Worm (Caenorhabditis elegans) whole organism, L2 larva: ENCODE measurements around the gene C01G5.3.

Experiments used
- C34F6.9 ChIP-seq: fragments of 150-350 bp; optimal IDR thresholded peaks from 2 replicates; lab custom pipeline; 2014; ENCODE audit warnings: missing biosample characterization, missing genetic modification characterization
- F13H6.1 ChIP-seq: sonication (generic microtip); optimal IDR thresholded peaks from 2 replicates; lab custom pipeline; 2016; ENCODE audit warnings: missing genetic modification characterization, missing compliant biosample characterization
- R02D3.7 ChIP-seq: fragments of 150-350 bp; optimal IDR thresholded peaks from 2 replicates; lab custom pipeline; 2014; ENCODE audit warnings: missing biosample characterization, missing genetic modification characterization
- Y55F3AM.14 ChIP-seq: fragments of 200-800 bp; sonication (Bioruptor generic); optimal IDR thresholded peaks from 2 replicates; lab custom pipeline; 2018; ENCODE audit warnings: mild to moderate bottlenecking, missing genetic modification characterization, missing compliant biosample characterization
- ZK546.5 ChIP-seq: sonication (generic microtip); optimal IDR thresholded peaks from 2 replicates; lab custom pipeline; 2017; ENCODE audit warnings: missing biosample characterization, missing genetic modification characterization
- alr-1 ChIP-seq: fragments of 150-350 bp; optimal IDR thresholded peaks from 2 replicates; lab custom pipeline; 2014; ENCODE audit warnings: missing biosample characterization, missing genetic modification characterization
- ama-1 ChIP-seq: fragments of 150-350 bp; optimal IDR thresholded peaks from 2 replicates; lab custom pipeline; 2018; ENCODE audit warnings: inconsistent platforms
- blmp-1 ChIP-seq: sonication (generic microtip); optimal IDR thresholded peaks from 2 replicates; lab custom pipeline; 2017; ENCODE audit warnings: missing genetic modification characterization, mild to moderate bottlenecking, missing compliant biosample characterization, antibody characterized with exemption, moderate library complexity; ENCODE audit not compliant: insufficient read depth
- ceh-16 ChIP-seq: fragments of 150-350 bp; optimal IDR thresholded peaks from 2 replicates; lab custom pipeline; 2014; ENCODE audit warnings: missing biosample characterization, missing genetic modification characterization
- ceh-82 ChIP-seq: fragments of 150-350 bp; optimal IDR thresholded peaks from 2 replicates; lab custom pipeline; 2014; ENCODE audit warnings: missing biosample characterization, missing genetic modification characterization
- crh-2 ChIP-seq: sonication (generic microtip); optimal IDR thresholded peaks from 2 replicates; lab custom pipeline; 2017; ENCODE audit warnings: missing biosample characterization, missing genetic modification characterization
- dmd-4 ChIP-seq: sonication (generic microtip); optimal IDR thresholded peaks from 2 replicates; lab custom pipeline; 2017; ENCODE audit warnings: missing biosample characterization, missing genetic modification characterization
- egl-27 ChIP-seq: sonication (generic microtip); optimal IDR thresholded peaks from 3 replicates; lab custom pipeline; 2017; ENCODE audit warnings: missing biosample characterization, missing genetic modification reagents, missing genetic modification characterization
- elt-1 ChIP-seq: fragments of 150-350 bp; optimal IDR thresholded peaks from 2 replicates; lab custom pipeline; 2014; ENCODE audit warnings: missing biosample characterization, missing genetic modification characterization
- elt-3 ChIP-seq: sonication (generic microtip); optimal IDR thresholded peaks from 2 replicates; lab custom pipeline; 2017; ENCODE audit warnings: missing biosample characterization, missing genetic modification characterization
- fos-1 ChIP-seq: fragments of 150-350 bp; optimal IDR thresholded peaks from 2 replicates; lab custom pipeline; 2014; ENCODE audit warnings: missing biosample characterization, missing genetic modification characterization
- gmeb-1 ChIP-seq: fragments of 150-350 bp; optimal IDR thresholded peaks from 2 replicates; lab custom pipeline; 2014; ENCODE audit warnings: missing biosample characterization, missing genetic modification characterization
- lin-13 ChIP-seq: fragments of 150-350 bp; optimal IDR thresholded peaks from 2 replicates; lab custom pipeline; 2014; ENCODE audit warnings: missing biosample characterization, missing genetic modification reagents, missing genetic modification characterization
- lin-39 ChIP-seq: fragments of 150-350 bp; optimal IDR thresholded peaks from 2 replicates; lab custom pipeline; 2014; ENCODE audit warnings: missing biosample characterization, missing genetic modification reagents, missing genetic modification characterization
- lsy-2 ChIP-seq, 2 experiments: fragments of 150-350 bp in 1 of 2; sonication (generic microtip) in 1 of 2; optimal IDR thresholded peaks; 2 replicates each; lab custom pipeline; 2014 to 2017; ENCODE audit warnings: missing biosample characterization in 2 of 2, missing genetic modification characterization in 2 of 2
- mab-5 ChIP-seq: fragments of 150-350 bp; optimal IDR thresholded peaks from 2 replicates; lab custom pipeline; 2014; ENCODE audit warnings: missing biosample characterization, missing genetic modification characterization
- mbf-1 ChIP-seq: sonication (generic microtip); optimal IDR thresholded peaks from 2 replicates; lab custom pipeline; 2017; ENCODE audit warnings: missing biosample characterization, missing genetic modification characterization
- mdl-1 ChIP-seq, 2 experiments: fragments of 150-350 bp in 1 of 2; sonication (generic microtip) in 1 of 2; optimal IDR thresholded peaks; 2 replicates each; lab custom pipeline; 2017; ENCODE audit warnings: missing biosample characterization in 2 of 2, missing genetic modification characterization in 2 of 2
- nhr-11 ChIP-seq: fragments of 150-350 bp; optimal IDR thresholded peaks from 2 replicates; lab custom pipeline; 2014; ENCODE audit warnings: missing biosample characterization, missing genetic modification characterization
- nhr-12 ChIP-seq: fragments of 150-350 bp; optimal IDR thresholded peaks from 2 replicates; lab custom pipeline; 2014; ENCODE audit warnings: missing biosample characterization, missing genetic modification characterization
- nhr-129 ChIP-seq: fragments of 150-350 bp; optimal IDR thresholded peaks from 2 replicates; lab custom pipeline; 2014; ENCODE audit warnings: missing biosample characterization, missing genetic modification characterization
- nhr-21 ChIP-seq: fragments of 150-350 bp; optimal IDR thresholded peaks from 2 replicates; lab custom pipeline; 2014; ENCODE audit warnings: missing biosample characterization, missing genetic modification characterization
- nhr-23 ChIP-seq: fragments of 150-350 bp; optimal IDR thresholded peaks from 2 replicates; lab custom pipeline; 2014; ENCODE audit warnings: missing biosample characterization, missing genetic modification reagents, missing genetic modification characterization
- nhr-237 ChIP-seq: fragments of 150-350 bp; optimal IDR thresholded peaks from 2 replicates; lab custom pipeline; 2014; ENCODE audit warnings: missing biosample characterization, missing genetic modification characterization
- nhr-25 ChIP-seq: fragments of 150-350 bp; sonication (generic microtip); optimal IDR thresholded peaks from 3 replicates; lab custom pipeline; 2014; ENCODE audit warnings: missing biosample characterization, missing genetic modification characterization
- nhr-6 ChIP-seq: fragments of 150-350 bp; optimal IDR thresholded peaks from 2 replicates; lab custom pipeline; 2014; ENCODE audit warnings: missing biosample characterization, missing genetic modification characterization
- nhr-77 ChIP-seq: fragments of 150-350 bp; optimal IDR thresholded peaks from 2 replicates; lab custom pipeline; 2014; ENCODE audit warnings: missing biosample characterization, missing genetic modification characterization
- skn-1 ChIP-seq: sonication (generic microtip); optimal IDR thresholded peaks from 2 replicates; lab custom pipeline; 2017; ENCODE audit warnings: missing biosample characterization, missing genetic modification characterization
- sma-3 ChIP-seq: sonication (generic microtip); optimal IDR thresholded peaks from 2 replicates; lab custom pipeline; 2016; ENCODE audit warnings: missing genetic modification reagents, missing genetic modification characterization, missing compliant biosample characterization
- sma-9 ChIP-seq, 2 experiments: fragments of 150-350 bp in 1 of 2; sonication (generic microtip) in 1 of 2; optimal IDR thresholded peaks; 2 replicates each; lab custom pipeline; 2014 to 2016; ENCODE audit warnings: missing genetic modification characterization in 2 of 2, mild to moderate bottlenecking in 1 of 2, missing biosample characterization in 1 of 2, missing compliant biosample characterization in 1 of 2, missing genetic modification reagents in 1 of 2, moderate library complexity in 1 of 2
- snpc-4 ChIP-seq: fragments of 150-350 bp; optimal IDR thresholded peaks from 2 replicates; lab custom pipeline; 2014; ENCODE audit warnings: missing biosample characterization, missing genetic modification characterization
- unc-55 ChIP-seq: fragments of 150-350 bp; sonication (generic microtip); optimal IDR thresholded peaks from 3 replicates; lab custom pipeline; 2014; ENCODE audit warnings: missing biosample characterization, missing genetic modification reagents, missing genetic modification characterization
- unc-62 ChIP-seq: fragments of 150-350 bp; optimal IDR thresholded peaks from 2 replicates; lab custom pipeline; 2014; ENCODE audit warnings: missing biosample characterization, missing genetic modification reagents, missing genetic modification characterization
- zag-1 ChIP-seq: fragments of 150-350 bp; optimal IDR thresholded peaks from 2 replicates; lab custom pipeline; 2014; ENCODE audit warnings: missing biosample characterization, missing genetic modification characterization
- ztf-11 ChIP-seq: sonication (generic microtip); optimal IDR thresholded peaks from 2 replicates; lab custom pipeline; 2017; ENCODE audit warnings: missing biosample characterization, missing genetic modification characterization
- ztf-4 ChIP-seq: fragments of 150-350 bp; optimal IDR thresholded peaks from 2 replicates; lab custom pipeline; 2014; ENCODE audit warnings: missing biosample characterization, missing genetic modification characterization

The C01G5.3 gene

DNA sequence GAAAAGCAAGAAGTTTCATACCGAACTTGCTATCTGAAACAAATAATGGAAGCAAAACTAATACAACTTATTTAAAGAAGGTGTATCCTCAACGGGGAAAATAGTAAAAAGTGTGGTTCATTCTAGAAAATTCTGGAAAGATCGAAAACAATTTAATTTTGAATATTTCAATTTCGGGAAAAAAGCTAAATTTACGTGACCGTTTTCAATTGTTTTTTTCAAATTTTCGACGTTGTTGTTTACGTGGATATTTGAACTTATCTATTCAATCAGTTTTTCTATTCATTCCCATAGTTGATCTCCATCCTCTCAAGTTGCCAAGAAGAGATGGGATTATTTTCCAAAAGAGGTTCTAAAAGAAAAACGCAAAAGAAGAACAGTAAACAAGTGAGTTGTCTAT is at the start of gene C01G5.3:
Gene C01G5.3 (plus strand): TSS at position 301 of the 400 bp plus-strand sequence.
- TF ChIP-seq ztf-4 (tag; lab: Kevin White, UChicago), result no peak
- TF ChIP-seq lin-39 (tag; lab: Kevin White, UChicago), result no peak
- TF ChIP-seq nhr-23, result no peak
- TF ChIP-seq dmd-4 (tag; lab: Kevin White, UChicago), result no peak
- TF ChIP-seq nhr-237 (tag; lab: Kevin White, UChicago), result no peak
- no peak for TF ChIP-seq snpc-4 (tag; lab: Kevin White, UChicago)
- no peak for TF ChIP-seq elt-1 (tag; lab: Kevin White, UChicago)
- TF ChIP-seq crh-2, result no peak
- no peak for TF ChIP-seq zag-1
- no peak for TF ChIP-seq alr-1
- TF ChIP-seq, all 48 proteins: peak for 0

DNA sequence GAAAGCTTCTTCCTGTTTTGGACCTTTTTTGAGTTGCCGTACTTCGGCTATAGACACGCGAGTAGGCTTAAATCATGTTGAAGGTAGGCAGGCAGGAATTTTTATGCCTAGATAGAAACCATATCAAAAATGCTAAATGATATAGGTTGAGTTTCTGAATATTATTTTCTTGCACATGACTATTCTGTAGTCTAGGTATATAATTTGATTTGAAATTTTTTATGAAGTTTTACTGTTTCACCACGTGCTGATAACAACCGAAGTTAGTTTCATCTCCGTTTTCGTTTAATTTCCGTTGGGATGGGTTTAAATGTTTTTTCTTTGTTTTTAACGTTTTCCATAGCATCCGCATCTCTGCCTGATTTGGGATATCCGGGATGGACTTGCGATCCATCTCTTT is 49.0 kb upstream of the C01G5.3 start, which contains the start of gene Y73B6BL.37:
Gene Y73B6BL.37 (plus strand): TSS at position 301 of the 400 bp plus-strand sequence.
- TF ChIP-seq ZK546.5 (tag; lab: Kevin White, UChicago), result no peak
- no peak for TF ChIP-seq nhr-77 (tag; lab: Kevin White, UChicago)
- TF ChIP-seq, all 48 proteins: peak for 0

ce11 chrIV:6491915-6492314 is 44.1 kb upstream of the C01G5.3 start:
- peak; percentile 62 for TF ChIP-seq nhr-25 (tag; lab: Kevin White, UChicago)
- no peak for TF ChIP-seq nhr-129
- TF ChIP-seq ceh-16 (tag; lab: Kevin White, UChicago), result peak; percentile 76

- TF ChIP-seq F13H6.1 (tag; lab: Kevin White, UChicago) (no peak), egl-27 (no peak)
- TF ChIP-seq, all 48 proteins: peak for 0
These were observed 42.7 kb upstream of the C01G5.3 start, which contains the start of gene Y73B6BL.44 for ce11 chrIV:6493299-6493698. Gene Y73B6BL.44, plus strand, starts transcription at chrIV:6493599.

- peak; percentile 63 for TF ChIP-seq ceh-16 (tag; lab: Kevin White, UChicago)
- no peak for TF ChIP-seq zag-1
These were observed 39.9 kb upstream of the C01G5.3 start for ce11 chrIV:6496103-6496502.

DNA sequence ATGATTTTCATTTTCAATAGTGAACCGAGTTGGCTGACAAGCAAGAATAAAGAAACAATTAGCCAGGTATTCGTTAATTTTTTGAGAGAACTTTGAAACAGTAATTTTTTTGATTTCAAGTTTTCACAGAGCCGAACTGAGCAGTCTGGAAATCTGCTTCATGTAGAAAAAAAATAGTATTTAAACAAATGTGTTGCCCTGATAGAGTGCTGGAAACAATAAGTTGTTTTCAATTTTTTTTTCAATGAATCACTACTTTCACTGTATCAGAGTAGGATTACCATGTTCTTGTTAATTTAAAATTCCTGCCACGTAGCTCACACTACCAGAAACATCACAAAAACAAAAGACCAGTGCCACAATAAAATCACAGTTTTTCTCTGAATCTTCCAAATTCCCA is 35.6 kb upstream of the C01G5.3 start:
- TF ChIP-seq gmeb-1 (tag; lab: Kevin White, UChicago) (no peak), C34F6.9 (no peak), elt-3 (tag; lab: Kevin White, UChicago) (no peak), lin-13 (GFP tag; lab: Kevin White, UChicago) (no peak), nhr-129 (no peak), blmp-1 (tag; lab: Kevin White, UChicago) (no peak), lsy-2 (tag; optimal IDR thresholded peaks at IDR 0.05; lab: Kevin White, UChicago) (no peak), R02D3.7 (tag; lab: Kevin White, UChicago) (no peak), mdl-1 (tag; optimal IDR thresholded peaks at IDR 0.05; lab: Kevin White, UChicago) (no peak), nhr-12 (tag; lab: Kevin White, UChicago) (no peak), ama-1 (lab: Kevin White, UChicago) (no peak), nhr-21 (tag; lab: Kevin White, UChicago) (no peak), alr-1 (no peak), nhr-6 (tag; lab: Kevin White, UChicago) (no peak), mbf-1 (no peak), Y55F3AM.14 (GFP tag; lab: Kevin White, UChicago) (no peak), ztf-11 (no peak), crh-2 (no peak)

ce11 chrIV:6500843-6501242 is 35.2 kb upstream of the C01G5.3 start:
- peak; percentile 20 for TF ChIP-seq fos-1 (tag; lab: Kevin White, UChicago)
- TF ChIP-seq unc-62 (GFP tag; lab: Kevin White, UChicago), result no peak
- TF ChIP-seq ZK546.5 (tag; lab: Kevin White, UChicago), result no peak
- no peak for TF ChIP-seq ztf-4 (tag; lab: Kevin White, UChicago)
- no peak for TF ChIP-seq nhr-21 (tag; lab: Kevin White, UChicago)
- no peak for TF ChIP-seq mdl-1 (tag; optimal IDR thresholded peaks at IDR 0.05; lab: Kevin White, UChicago)
- no peak for TF ChIP-seq R02D3.7 (tag; lab: Kevin White, UChicago)
- TF ChIP-seq sma-9 (GFP tag; optimal IDR thresholded peaks at IDR 0.05; lab: Kevin White, UChicago), result peak; percentile 55
- TF ChIP-seq sma-9 (tag; optimal IDR thresholded peaks at IDR 0.05; lab: Kevin White, UChicago), result no peak
- TF ChIP-seq unc-55 (GFP tag; lab: Kevin White, UChicago), result no peak
- TF ChIP-seq nhr-77 (tag; lab: Kevin White, UChicago), result no peak
- TF ChIP-seq lin-39 (tag; lab: Kevin White, UChicago), result no peak
- TF ChIP-seq nhr-129, result peak; percentile 76
- TF ChIP-seq skn-1, result no peak
- TF ChIP-seq F13H6.1 (tag; lab: Kevin White, UChicago), result peak; percentile 81
- TF ChIP-seq crh-2, result peak; percentile 49
- TF ChIP-seq ceh-82 (tag; lab: Kevin White, UChicago), result no peak
- TF ChIP-seq lin-13 (GFP tag; lab: Kevin White, UChicago), result no peak
- no peak for TF ChIP-seq elt-3 (tag; lab: Kevin White, UChicago)
- no peak for TF ChIP-seq nhr-11 (tag; lab: Kevin White, UChicago)
- no peak for TF ChIP-seq mab-5 (tag; lab: Kevin White, UChicago)
- TF ChIP-seq sma-3 (GFP tag; lab: Kevin White, UChicago), result peak; percentile 12
- TF ChIP-seq dmd-4 (tag; lab: Kevin White, UChicago), result no peak
- TF ChIP-seq elt-1 (tag; lab: Kevin White, UChicago), result no peak
- no peak for TF ChIP-seq C34F6.9
